Worm (Caenorhabditis elegans): ENCODE data around the gene str-38.

The str-38 gene

ce11 chrV:15721431-15721830 lies 10.7 kb downstream of the str-38 start:
- TF ChIP-seq madf-10 (tag; optimal IDR thresholded peaks at IDR 0.05), result no peak

DNA sequence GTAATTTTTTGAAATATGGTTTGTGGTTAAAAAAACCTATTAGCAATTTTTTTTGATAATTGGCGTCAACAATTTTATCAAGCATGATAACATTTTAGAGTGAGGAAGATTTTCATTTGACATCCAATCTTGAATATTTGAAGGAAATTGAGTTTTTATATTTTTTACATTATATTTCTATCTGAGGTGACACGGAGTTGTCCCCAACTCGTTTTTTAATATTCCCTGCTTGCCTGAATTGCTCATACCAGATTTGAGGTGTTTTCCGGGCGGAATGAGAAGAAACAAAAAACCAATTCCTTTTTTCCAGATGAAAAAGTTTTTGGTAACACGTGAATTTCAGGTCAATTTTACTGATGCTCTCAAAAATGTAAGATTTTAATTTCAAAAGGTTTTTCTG lies 12.5 kb downstream of the str-38 start, which contains the start of gene Y6E2A.7:
Gene Y6E2A.7 (plus strand): TSS at position 301 of the 400 bp plus-strand sequence.
- TF ChIP-seq hlh-12 (tag; optimal IDR thresholded peaks at IDR 0.05), result no peak
- no peak for TF ChIP-seq snpc-4 (GFP tag; optimal IDR thresholded peaks at IDR 0.05)
- no peak for TF ChIP-seq snpc-4 (tag; optimal IDR thresholded peaks at IDR 0.05)
- TF ChIP-seq ztf-22 (GFP tag; optimal IDR thresholded peaks at IDR 0.05), result no peak
- TF ChIP-seq let-607 (tag; optimal IDR thresholded peaks at IDR 0.05), result no peak
- TF ChIP-seq zfh-2 (GFP tag; conservative IDR thresholded peaks at IDR 0.05), result no peak

- TF ChIP-seq him-1 (tag; optimal IDR thresholded peaks at IDR 0.05) (no peak), B0035.1 (tag; optimal IDR thresholded peaks at IDR 0.05) (no peak), F57C9.4 (tag; optimal IDR thresholded peaks at IDR 0.05) (no peak), attf-5 (GFP tag; optimal IDR thresholded peaks at IDR 0.05) (no peak), ztf-25 (GFP tag; IDR thresholded peaks at IDR 0.05) (no peak), nhr-80 (tag; optimal IDR thresholded peaks at IDR 0.05) (no peak), ama-1 (optimal IDR thresholded peaks at IDR 0.05) (no peak), ama-1 (GFP tag; optimal IDR thresholded peaks at IDR 0.05) (no peak), repo-1 (tag; optimal IDR thresholded peaks at IDR 0.05) (no peak)
Observed at ce11 chrV:15718562-15718961, 13.5 kb downstream of the str-38 start, which contains the start of gene Y6E2A.5. Gene Y6E2A.5, minus strand, starts transcription at chrV:15718662.

DNA sequence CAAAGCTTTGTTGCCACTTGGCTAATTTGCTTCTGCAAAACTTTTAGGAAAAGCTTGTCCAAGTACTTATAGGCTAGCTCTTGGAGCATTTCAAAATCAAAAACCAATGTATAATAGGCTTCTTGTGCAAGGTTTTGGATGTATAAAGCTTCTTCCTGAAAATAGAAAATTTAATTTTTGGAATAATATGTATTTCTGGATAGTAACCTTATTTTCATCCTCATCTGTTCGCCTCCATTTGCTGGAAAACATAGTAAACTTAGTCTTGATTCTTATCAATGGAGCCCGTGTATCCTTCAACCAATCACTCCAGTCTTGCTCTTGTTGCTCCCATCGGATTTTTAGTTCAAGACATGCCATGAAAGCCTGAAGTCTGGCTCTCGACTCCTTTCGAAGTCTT lies 15.4 kb downstream of the str-38 start, which contains the start of gene Y6E2A.4:
Gene Y6E2A.4 (minus strand): TSS at position 101 of the 400 bp plus-strand sequence.
- TF ChIP-seq pbrm-1 (GFP tag; IDR thresholded peaks at IDR 0.05) (no peak), egl-44 (GFP tag; IDR thresholded peaks at IDR 0.05) (no peak), lin-26 (GFP tag; IDR thresholded peaks at IDR 0.05) (no peak), repo-1 (tag; optimal IDR thresholded peaks at IDR 0.05) (no peak), bed-1 (GFP tag; IDR thresholded peaks at IDR 0.05) (no peak), let-607 (tag; optimal IDR thresholded peaks at IDR 0.05) (no peak)

DNA sequence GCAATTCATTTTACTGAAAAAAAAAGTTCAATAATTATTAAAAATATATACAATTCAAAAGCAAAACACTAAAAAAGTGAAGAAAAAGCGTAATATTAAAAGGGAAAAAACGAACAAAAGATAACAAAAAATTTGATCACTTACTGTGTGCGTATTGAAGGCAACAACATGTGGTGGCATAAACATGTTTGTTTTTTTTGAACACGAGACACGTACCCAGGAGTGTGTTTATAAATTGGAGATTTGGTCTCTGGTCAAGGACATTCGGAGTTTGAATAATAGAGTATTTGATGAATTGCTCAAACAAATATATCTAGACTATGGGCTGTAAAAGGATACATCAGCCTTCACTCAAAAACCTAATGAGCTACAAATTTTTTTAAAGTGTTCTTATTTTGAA lies 16.5 kb downstream of the str-38 start:
- TF ChIP-seq K11D2.4 (GFP tag; IDR thresholded peaks at IDR 0.05), result no peak
- TF ChIP-seq tbx-9 (tag; optimal IDR thresholded peaks at IDR 0.05; ENCODE audit: borderline replicate concordance), result no peak
- TF ChIP-seq madf-6 (GFP tag; IDR thresholded peaks at IDR 0.05), result no peak

- TF ChIP-seq C17E4.6 (GFP tag; IDR thresholded peaks at IDR 0.05) (no peak), B0019.2 (GFP tag; conservative IDR thresholded peaks at IDR 0.05) (no peak), athp-1 (tag; optimal IDR thresholded peaks at IDR 0.05) (no peak), lsl-1 (GFP tag; optimal IDR thresholded peaks at IDR 0.05) (no peak), ztf-28 (GFP tag; IDR thresholded peaks at IDR 0.05) (no peak), sptf-2 (GFP tag; optimal IDR thresholded peaks at IDR 0.05) (no peak), repo-1 (tag; optimal IDR thresholded peaks at IDR 0.05) (no peak), lag-1 (GFP tag; IDR thresholded peaks at IDR 0.05) (no peak), gei-17 (GFP tag; optimal IDR thresholded peaks at IDR 0.05) (no peak), C06A6.2 (GFP tag; conservative IDR thresholded peaks at IDR 0.05) (no peak), ztf-6 (GFP tag; IDR thresholded peaks at IDR 0.05) (no peak)
Observed at ce11 chrV:15712385-15712784, 19.7 kb downstream of the str-38 start.
